Fruit fly (Drosophila melanogaster) whole organism, prepupa: ENCODE data around the gene CG6961.
A peak's percentile ranks its signal among the peaks of the same experiment; 100 is the strongest.

ENCODE experiments used
- CG10669 ChIP-seq: fragments of 200-800 bp; sonication (Bioruptor generic); optimal IDR thresholded peaks from 3 replicates; lab custom pipeline; 2018; ENCODE audit warnings: missing biosample characterization, mild to moderate bottlenecking, missing genetic modification characterization, moderate library complexity
- CG11902 ChIP-seq: fragments of 200-800 bp; sonication (Bioruptor generic); optimal IDR thresholded peaks from 3 replicates; lab custom pipeline; 2016; ENCODE audit warnings: missing biosample characterization, missing genetic modification characterization
- CG32006 ChIP-seq: fragments of 200-800 bp; sonication (Bioruptor generic); optimal IDR thresholded peaks from 3 replicates; lab custom pipeline; 2017; ENCODE audit warnings: missing biosample characterization, mild to moderate bottlenecking, missing genetic modification characterization
- CG34406 ChIP-seq: fragments of 200-800 bp; sonication (Bioruptor generic); optimal IDR thresholded peaks from 3 replicates; lab custom pipeline; 2016; ENCODE audit warnings: missing biosample characterization, missing genetic modification characterization
- CG3919 ChIP-seq: fragments of 200-800 bp; sonication (Bioruptor generic); optimal IDR thresholded peaks from 3 replicates; lab custom pipeline; 2016; ENCODE audit warnings: missing biosample characterization, missing genetic modification characterization
- CG4318 ChIP-seq: fragments of 200-800 bp; sonication (Bioruptor generic); optimal IDR thresholded peaks from 3 replicates; lab custom pipeline; 2017; ENCODE audit warnings: missing biosample characterization, mild to moderate bottlenecking, missing genetic modification characterization
- CG6163 ChIP-seq: fragments of 200-800 bp; sonication (Bioruptor generic); IDR thresholded peaks from 3 replicates; pipeline ENCODE4 v1.3.6; 2022; ENCODE audit warnings: missing biosample characterization, missing genetic modification characterization
- CG6808 ChIP-seq: fragments of 200-800 bp; sonication (Bioruptor generic); optimal IDR thresholded peaks from 3 replicates; lab custom pipeline; 2017; ENCODE audit warnings: missing biosample characterization, missing genetic modification characterization, mild to moderate bottlenecking, moderate library complexity, missing genetic modification reagents
- CG6854 ChIP-seq: fragments of 200-800 bp; sonication (Bioruptor generic); optimal IDR thresholded peaks from 2 replicates; lab custom pipeline; 2017; ENCODE audit warnings: missing biosample characterization, mild to moderate bottlenecking, missing genetic modification characterization
- CG7368 ChIP-seq: fragments of 200-800 bp; sonication (Bioruptor generic); optimal IDR thresholded peaks from 3 replicates; lab custom pipeline; 2016; ENCODE audit warnings: missing biosample characterization, missing genetic modification characterization
- CG8119 ChIP-seq: fragments of 200-800 bp; sonication (Bioruptor generic); IDR thresholded peaks from 3 replicates; pipeline ENCODE4 v1.3.6; 2022; ENCODE audit warnings: missing biosample characterization, missing genetic modification characterization
- CG8632 ChIP-seq: fragments of 200-800 bp; sonication (Bioruptor generic); optimal IDR thresholded peaks from 3 replicates; lab custom pipeline; 2016; ENCODE audit warnings: missing biosample characterization, missing genetic modification characterization
- Eip75B ChIP-seq: fragments of 200-800 bp; sonication (Bioruptor generic); optimal IDR thresholded peaks from 3 replicates; lab custom pipeline; 2016; ENCODE audit warnings: missing biosample characterization, missing genetic modification characterization
- Eip78C ChIP-seq: fragments of 200-800 bp; sonication (Bioruptor generic); peaks from one replicate; lab custom pipeline; 2016; ENCODE audit warnings: missing biosample characterization, missing genetic modification characterization
- Eip93F ChIP-seq: fragments of 200-800 bp; sonication (Bioruptor generic); optimal IDR thresholded peaks from 2 replicates; lab custom pipeline; 2016; ENCODE audit warnings: missing biosample characterization, mild to moderate bottlenecking, missing genetic modification characterization
- Ets96B ChIP-seq: fragments of 200-800 bp; optimal IDR thresholded peaks from 2 replicates; lab custom pipeline; 2019; ENCODE audit warnings: missing biosample characterization, mild to moderate bottlenecking, missing genetic modification characterization, moderate library complexity
- Lpt ChIP-seq: fragments of 200-800 bp; sonication (Bioruptor generic); optimal IDR thresholded peaks from 3 replicates; lab custom pipeline; 2016; ENCODE audit warnings: missing biosample characterization, missing genetic modification characterization
- Met ChIP-seq: fragments of 200-800 bp; sonication (Bioruptor generic); optimal IDR thresholded peaks from 3 replicates; lab custom pipeline; 2016; ENCODE audit warnings: missing biosample characterization, missing genetic modification characterization
- OdsH ChIP-seq: fragments of 200-800 bp; sonication (Bioruptor generic); optimal IDR thresholded peaks from 3 replicates; lab custom pipeline; 2016; ENCODE audit warnings: missing biosample characterization, missing genetic modification characterization
- Smox ChIP-seq: fragments of 200-800 bp; sonication (Bioruptor generic); optimal IDR thresholded peaks from 3 replicates; lab custom pipeline; 2016; ENCODE audit warnings: missing biosample characterization, missing genetic modification characterization
- Sox102F ChIP-seq: fragments of 200-800 bp; sonication (Bioruptor generic); optimal IDR thresholded peaks from 2 replicates; lab custom pipeline; 2016; ENCODE audit warnings: missing biosample characterization, mild to moderate bottlenecking, missing genetic modification characterization
- Sox14 ChIP-seq: fragments of 200-800 bp; sonication (Bioruptor generic); optimal IDR thresholded peaks from 3 replicates; lab custom pipeline; 2016; ENCODE audit warnings: missing biosample characterization, missing genetic modification characterization
- Sox15 ChIP-seq: fragments of 200-800 bp; sonication (Bioruptor generic); optimal IDR thresholded peaks from 3 replicates; lab custom pipeline; 2016; ENCODE audit warnings: missing biosample characterization, missing genetic modification characterization
- achi ChIP-seq: fragments of 200-800 bp; sonication (Bioruptor generic); optimal IDR thresholded peaks from 3 replicates; lab custom pipeline; 2016; ENCODE audit warnings: missing biosample characterization, missing genetic modification characterization
- acj6 ChIP-seq: fragments of 200-800 bp; sonication (Bioruptor generic); optimal IDR thresholded peaks from 3 replicates; lab custom pipeline; 2016; ENCODE audit warnings: missing biosample characterization, missing genetic modification characterization
- cyc ChIP-seq: fragments of 200-800 bp; sonication (Bioruptor generic); optimal IDR thresholded peaks from 3 replicates; lab custom pipeline; 2016; ENCODE audit warnings: missing biosample characterization, missing genetic modification characterization
- dac ChIP-seq: fragments of 200-800 bp; sonication (Bioruptor generic); optimal IDR thresholded peaks from 2 replicates; lab custom pipeline; 2017; ENCODE audit warnings: missing biosample characterization, mild to moderate bottlenecking, missing genetic modification characterization
- dsx ChIP-seq: fragments of 200-800 bp; optimal IDR thresholded peaks from 3 replicates; lab custom pipeline; 2019; ENCODE audit warnings: missing biosample characterization, mild to moderate bottlenecking, missing genetic modification characterization, moderate library complexity; ENCODE audit not compliant: poor library complexity, severe bottlenecking
- eg ChIP-seq: fragments of 200-800 bp; sonication (Bioruptor generic); IDR thresholded peaks from 3 replicates; pipeline ENCODE4 v1.3.6; 2022; ENCODE audit warnings: missing biosample characterization, missing genetic modification characterization
- esn ChIP-seq: fragments of 200-800 bp; sonication (Bioruptor generic); optimal IDR thresholded peaks from 2 replicates; lab custom pipeline; 2016; ENCODE audit warnings: missing biosample characterization, mild to moderate bottlenecking, missing genetic modification characterization, moderate library complexity
- fd85E ChIP-seq: fragments of 200-800 bp; sonication (Bioruptor generic); optimal IDR thresholded peaks from 3 replicates; lab custom pipeline; 2016; ENCODE audit warnings: missing biosample characterization, missing genetic modification characterization
- fkh ChIP-seq: fragments of 200-800 bp; sonication (Bioruptor generic); optimal IDR thresholded peaks from 3 replicates; lab custom pipeline; 2017; ENCODE audit warnings: missing biosample characterization, mild to moderate bottlenecking, missing genetic modification characterization, moderate library complexity
- lz ChIP-seq: fragments of 200-800 bp; sonication (Bioruptor generic); optimal IDR thresholded peaks from 3 replicates; lab custom pipeline; 2016; ENCODE audit warnings: missing biosample characterization, missing genetic modification characterization
- pdm3 ChIP-seq: fragments of 200-800 bp; sonication (Bioruptor generic); optimal IDR thresholded peaks from 3 replicates; lab custom pipeline; 2016; ENCODE audit warnings: missing biosample characterization, missing genetic modification characterization
- ss ChIP-seq, 2 experiments: fragments of 200-800 bp; sonication (Bioruptor generic); optimal IDR thresholded peaks; 2 replicates in 1 of 2; 3 replicates in 1 of 2; lab custom pipeline; 2017 to 2018; ENCODE audit warnings: mild to moderate bottlenecking in 2 of 2, missing biosample characterization in 2 of 2, missing genetic modification characterization in 2 of 2, moderate library complexity in 1 of 2
- topi ChIP-seq: fragments of 200-800 bp; sonication (Bioruptor generic); optimal IDR thresholded peaks from 3 replicates; lab custom pipeline; 2016; ENCODE audit warnings: missing biosample characterization, missing genetic modification characterization
- vri ChIP-seq: fragments of 200-800 bp; sonication (Bioruptor generic); optimal IDR thresholded peaks from 3 replicates; lab custom pipeline; 2016; ENCODE audit warnings: missing biosample characterization, mild to moderate bottlenecking, missing genetic modification characterization

CG6961 gene

DNA sequence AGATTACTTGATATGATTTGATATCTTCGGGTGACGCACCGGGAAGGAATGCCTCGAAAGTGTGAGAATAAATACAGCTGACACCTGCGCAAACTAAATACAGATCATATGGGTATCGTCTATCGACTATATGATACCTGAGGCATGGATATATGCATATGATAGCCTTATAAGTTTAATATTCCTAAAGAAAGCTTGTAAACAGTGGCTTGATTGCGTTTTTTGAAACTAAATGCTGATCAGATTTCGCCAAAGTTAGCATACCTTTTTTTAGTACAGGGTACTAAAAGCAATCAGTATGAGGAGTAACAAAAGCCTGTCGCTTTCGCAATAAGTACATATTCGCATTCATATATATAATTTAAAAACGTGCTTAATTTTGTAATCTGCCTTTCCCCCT lies 46.4 kb upstream of the CG6961 start (continued):
- TF ChIP-seq Sox14 (GFP tag; lab: Kevin White, UChicago): no peak
- peak; percentile 31 for TF ChIP-seq CG6808 (GFP tag; lab: Kevin White, UChicago)
- TF ChIP-seq CG4318 (GFP tag; lab: Kevin White, UChicago): no peak
- peak; percentile 59 for TF ChIP-seq pdm3
- TF ChIP-seq CG11902 (GFP tag; lab: Kevin White, UChicago): peak; percentile 86
- no peak for TF ChIP-seq Lpt (GFP tag; lab: Kevin White, UChicago)
- TF ChIP-seq CG32006: peak; percentile 10
- no peak for TF ChIP-seq fkh (GFP tag; lab: Kevin White, UChicago)
- peak; percentile 47 for TF ChIP-seq CG8632
- peak; percentile 86 for TF ChIP-seq cyc (GFP tag; lab: Kevin White, UChicago)
- TF ChIP-seq CG8119 (GFP tag; lab: Robert Waterston, UW): 0 out of 3 replicates have a peak, but pooled peaks have one; percentile 17
- no peak for TF ChIP-seq CG6854 (GFP tag; lab: Kevin White, UChicago)

dm6 chrX:18832371-18832852 lies 44.4 kb upstream of the CG6961 start, which contains the start of gene Pvf1:
Gene Pvf1 (plus strand): TSS chrX:18832682.
- no peak for TF ChIP-seq CG34406 (GFP tag; lab: Kevin White, UChicago)
- TF ChIP-seq Smox (GFP tag; lab: Kevin White, UChicago): peak; percentile 31
- peak; percentile 54; the same call in 1 of the 3 replicates for TF ChIP-seq eg (GFP tag; lab: Robert Waterston, UW)
- peak; percentile 46 for TF ChIP-seq fkh (GFP tag; lab: Kevin White, UChicago)
- no peak for TF ChIP-seq CG6854 (GFP tag; lab: Kevin White, UChicago)
- peak; percentile 56; the same call in 1 of the 3 replicates for TF ChIP-seq CG6163 (GFP tag; lab: Robert Waterston, UW)
- peak; percentile 18 for TF ChIP-seq Eip75B (GFP tag; lab: Kevin White, UChicago)
- TF ChIP-seq OdsH (GFP tag; lab: Kevin White, UChicago): peak; percentile 20
- peak; percentile 30 to 37 for TF ChIP-seq ss (GFP tag; optimal IDR thresholded peaks at IDR 0.05; lab: Kevin White, UChicago)
- TF ChIP-seq Sox15 (GFP tag; lab: Kevin White, UChicago): no peak
- TF ChIP-seq Sox102F: peak; percentile 18
- peak; percentile 25 for TF ChIP-seq lz (GFP tag; lab: Kevin White, UChicago)
- 0 out of 3 replicates have a peak, but pooled peaks have one; percentile 20 for TF ChIP-seq CG8119 (GFP tag; lab: Robert Waterston, UW)
- TF ChIP-seq topi (GFP tag; lab: Kevin White, UChicago): peak; percentile 26
- no peak for TF ChIP-seq pdm3
- no peak for TF ChIP-seq dac (GFP tag; lab: Kevin White, UChicago)
- TF ChIP-seq CG10669 (GFP tag; lab: Kevin White, UChicago): no peak
- TF ChIP-seq acj6 (GFP tag; lab: Kevin White, UChicago): no peak
- peak; percentile 23 for TF ChIP-seq dsx (GFP tag; lab: Kevin White, UChicago)
- TF ChIP-seq CG7368 (GFP tag; lab: Kevin White, UChicago): peak; percentile 32
- TF ChIP-seq Eip78C (GFP tag; lab: Kevin White, UChicago): peak; percentile 78
- TF ChIP-seq Sox14 (GFP tag; lab: Kevin White, UChicago): no peak
- TF ChIP-seq esn (GFP tag; lab: Kevin White, UChicago): peak; percentile 25
- TF ChIP-seq Eip93F (GFP tag; lab: Kevin White, UChicago): no peak
- TF ChIP-seq Met (GFP tag; lab: Kevin White, UChicago): peak; percentile 10
- TF ChIP-seq CG3919 (GFP tag; lab: Kevin White, UChicago): peak; percentile 47
- TF ChIP-seq achi (GFP tag; lab: Kevin White, UChicago): no peak

DNA sequence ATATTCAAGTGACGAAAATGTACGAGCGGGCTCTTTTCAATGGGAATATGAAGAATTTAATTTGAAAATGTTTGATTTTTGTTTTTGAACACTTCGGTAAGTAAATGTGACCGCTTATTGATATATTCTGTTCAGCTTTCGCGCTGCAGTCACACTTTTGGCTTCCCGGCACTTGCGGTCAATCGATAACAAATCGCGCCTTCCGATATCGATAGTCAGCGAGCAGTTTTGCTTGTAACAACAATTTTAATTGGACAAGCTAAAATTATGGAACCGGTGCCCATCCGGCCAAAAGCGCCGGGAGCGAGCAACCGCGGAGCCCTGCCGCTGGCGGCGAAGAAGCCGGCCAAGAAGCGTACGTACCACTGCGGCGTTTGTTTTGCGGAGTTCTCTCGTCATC lies 42.4 kb upstream of the CG6961 start, which contains the start of gene CG7101:
TSS of gene CG7101 (plus strand) at position 196 of the 400 bp plus-strand sequence.
- TF ChIP-seq OdsH (GFP tag; lab: Kevin White, UChicago): no peak
- no peak for TF ChIP-seq cyc (GFP tag; lab: Kevin White, UChicago)
- TF ChIP-seq Eip78C (GFP tag; lab: Kevin White, UChicago): peak; percentile 26
- TF ChIP-seq, all 60 proteins: peak for 1

DNA sequence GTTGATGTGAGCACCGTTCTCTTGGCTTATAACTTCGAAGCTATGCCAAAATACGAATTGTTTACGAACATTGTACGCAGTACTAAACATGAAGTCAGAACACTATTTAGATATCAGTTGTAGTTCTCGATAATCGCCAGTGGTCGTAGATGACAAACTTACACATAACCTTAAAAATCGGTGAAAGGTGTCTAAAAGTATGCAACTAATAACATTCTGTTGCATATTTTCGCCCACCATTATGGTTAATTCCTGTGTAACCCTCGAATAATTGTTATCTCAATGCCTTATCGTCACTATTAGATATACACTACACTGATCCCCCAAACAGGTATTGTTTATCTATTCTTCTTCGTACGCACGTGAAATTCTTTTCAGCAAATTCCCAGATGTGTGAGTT lies 26.9 kb upstream of the CG6961 start:
- TF ChIP-seq vri (GFP tag; lab: Kevin White, UChicago) (no peak), Ets96B (tag; lab: Kevin White, UChicago) (no peak), CG8119 (GFP tag; lab: Robert Waterston, UW) (no peak), eg (GFP tag; lab: Robert Waterston, UW) (no peak), Smox (GFP tag; lab: Kevin White, UChicago) (no peak), CG8632 (no peak), CG11902 (GFP tag; lab: Kevin White, UChicago) (no peak), fd85E (GFP tag; lab: Kevin White, UChicago) (no peak), CG10669 (GFP tag; lab: Kevin White, UChicago) (no peak), CG34406 (GFP tag; lab: Kevin White, UChicago) (no peak)
- TF ChIP-seq, all 60 proteins: peak for 0
